Fruit fly (Drosophila melanogaster) whole organism, embryonic: ENCODE data around the gene Dcps.

ENCODE experiments used
- CG10654 ChIP-seq: fragments of 200-800 bp; sonication (Bioruptor generic); optimal IDR thresholded peaks from 2 replicates; lab custom pipeline; 2016; ENCODE audit warnings: missing biosample characterization, missing genetic modification characterization
- CG11085 ChIP-seq: fragments of 200-800 bp; sonication (Bioruptor generic); IDR thresholded peaks from 2 replicates; pipeline ENCODE4 v1.3.6; 2022; ENCODE audit warnings: missing biosample characterization, missing genetic modification characterization
- CG11093 ChIP-seq: fragments of 200-800 bp; sonication (Bioruptor generic); IDR thresholded peaks from 3 replicates; pipeline ENCODE4 v1.3.6; 2022; ENCODE audit warnings: missing biosample characterization, missing genetic modification characterization
- CG11560 ChIP-seq: fragments of 200-800 bp; sonication (Bioruptor generic); IDR thresholded peaks from 3 replicates; pipeline ENCODE4 v1.3.6; 2022; ENCODE audit warnings: missing biosample characterization, missing genetic modification characterization
- CG12391 ChIP-seq: fragments of 200-800 bp; sonication (Bioruptor generic); optimal IDR thresholded peaks from 3 replicates; lab custom pipeline; 2018; ENCODE audit warnings: missing biosample characterization, mild to moderate bottlenecking, missing genetic modification characterization, moderate library complexity
- CG12659 ChIP-seq: fragments of 200-800 bp; sonication (Bioruptor generic); optimal IDR thresholded peaks from 3 replicates; lab custom pipeline; 2017; ENCODE audit warnings: mild to moderate bottlenecking, missing biosample characterization, missing genetic modification reagents, missing genetic modification characterization
- CG13123 ChIP-seq: fragments of 200-800 bp; sonication (Bioruptor generic); optimal IDR thresholded peaks from 2 replicates; lab custom pipeline; 2016; ENCODE audit warnings: missing biosample characterization, missing genetic modification characterization
- CG13624 ChIP-seq: fragments of 200-800 bp; sonication (Bioruptor generic); optimal IDR thresholded peaks from 2 replicates; lab custom pipeline; 2016; ENCODE audit warnings: missing biosample characterization, missing genetic modification characterization
- CG16813 ChIP-seq: fragments of 200-800 bp; sonication (Bioruptor generic); IDR thresholded peaks from 3 replicates; pipeline ENCODE4 v1.3.6; 2022; ENCODE audit warnings: missing biosample characterization, missing genetic modification characterization; ENCODE audit not compliant: partially characterized antibody
- CG16815 ChIP-seq: fragments of 200-800 bp; sonication (Bioruptor generic); optimal IDR thresholded peaks from 3 replicates; lab custom pipeline; 2017; ENCODE audit warnings: missing biosample characterization, mild to moderate bottlenecking, missing genetic modification characterization
- CG17612 ChIP-seq: fragments of 200-800 bp; sonication (Bioruptor generic); IDR thresholded peaks from 2 replicates; pipeline ENCODE4 v1.3.6; 2022; ENCODE audit warnings: missing biosample characterization, missing genetic modification characterization
- CG1792 ChIP-seq: fragments of 200-800 bp; sonication (Bioruptor generic); optimal IDR thresholded peaks from 2 replicates; lab custom pipeline; 2016; ENCODE audit warnings: missing biosample characterization, missing genetic modification characterization
- CG18011 ChIP-seq: fragments of 200-800 bp; sonication (Bioruptor generic); optimal IDR thresholded peaks from 2 replicates; lab custom pipeline; 2017; ENCODE audit warnings: missing biosample characterization, missing genetic modification characterization, mild to moderate bottlenecking, moderate library complexity, missing genotype
- CG32767 ChIP-seq: fragments of 200-800 bp; sonication (Bioruptor generic); IDR thresholded peaks from 2 replicates; pipeline ENCODE4 v1.3.6; 2022; ENCODE audit warnings: missing biosample characterization, missing genetic modification characterization
- CG42726 ChIP-seq: fragments of 200-800 bp; sonication (Bioruptor generic); IDR thresholded peaks from 2 replicates; pipeline ENCODE4 v1.3.6; 2022; ENCODE audit warnings: missing biosample characterization, missing genetic modification characterization; ENCODE audit not compliant: partially characterized antibody
- CG4424 ChIP-seq: fragments of 200-800 bp; sonication (Bioruptor generic); optimal IDR thresholded peaks from 3 replicates; lab custom pipeline; 2016; ENCODE audit warnings: missing biosample characterization, missing genetic modification characterization
- CG7839 ChIP-seq: fragments of 200-800 bp; sonication (Bioruptor generic); optimal IDR thresholded peaks from 3 replicates; lab custom pipeline; 2018; ENCODE audit warnings: missing biosample characterization, mild to moderate bottlenecking, missing genetic modification characterization, moderate library complexity
- CG8281 ChIP-seq: fragments of 200-800 bp; sonication (Bioruptor generic); optimal IDR thresholded peaks from 2 replicates; lab custom pipeline; 2018; ENCODE audit warnings: missing biosample characterization, mild to moderate bottlenecking, missing genetic modification characterization, moderate library complexity
- CG8359 ChIP-seq: fragments of 200-800 bp; sonication (Bioruptor generic); optimal IDR thresholded peaks from 2 replicates; lab custom pipeline; 2017; ENCODE audit warnings: missing biosample characterization, mild to moderate bottlenecking, missing genetic modification characterization, borderline replicate concordance
- CoRest ChIP-seq: fragments of 200-800 bp; sonication (Bioruptor generic); optimal IDR thresholded peaks from 3 replicates; lab custom pipeline; 2018; ENCODE audit warnings: missing biosample characterization, mild to moderate bottlenecking, missing genetic modification characterization, moderate library complexity
- NFAT ChIP-seq: fragments of 200-800 bp; sonication (Bioruptor generic); IDR thresholded peaks from 2 replicates; pipeline ENCODE4 v1.3.6; 2022; ENCODE audit warnings: missing biosample characterization, missing genetic modification characterization
- Opbp ChIP-seq: fragments of 200-800 bp; sonication (Bioruptor generic); IDR thresholded peaks from 3 replicates; pipeline ENCODE4 v1.3.6; 2022; ENCODE audit warnings: missing biosample characterization, missing genetic modification characterization; ENCODE audit not compliant: partially characterized antibody
- Scr ChIP-seq: fragments of 200-800 bp; sonication (Bioruptor generic); IDR thresholded peaks from 2 replicates; pipeline ENCODE4 v1.3.6; 2022; ENCODE audit warnings: missing biosample characterization, missing genetic modification characterization; ENCODE audit not compliant: partially characterized antibody
- Sin3A ChIP-seq: fragments of >200 bp; optimal IDR thresholded peaks from 2 replicates; lab custom pipeline; 2018
- Stat92E ChIP-seq, 3 experiments: fragments of >200 bp in 2 of 3; fragments of 200-800 bp in 1 of 3; sonication (Bioruptor generic) in 1 of 3; optimal IDR thresholded peaks; 2 replicates each; lab custom pipeline; 2017 to 2019; ENCODE audit warnings: missing biosample characterization in 3 of 3, missing genetic modification characterization in 3 of 3, mild to moderate bottlenecking in 1 of 3, moderate library complexity in 1 of 3
- Vsx1 ChIP-seq: fragments of 200-800 bp; sonication (Bioruptor generic); optimal IDR thresholded peaks from 2 replicates; lab custom pipeline; 2017; ENCODE audit warnings: missing biosample characterization, mild to moderate bottlenecking, missing genetic modification characterization, missing genetic modification reagents
- abd-A ChIP-seq: fragments of 200-800 bp; sonication (Bioruptor generic); optimal IDR thresholded peaks from 3 replicates; lab custom pipeline; 2019; ENCODE audit warnings: missing biosample characterization, mild to moderate bottlenecking, missing genetic modification characterization, moderate library complexity
- ash1 ChIP-seq: fragments of 200-800 bp; sonication (Bioruptor generic); optimal IDR thresholded peaks from 2 replicates; lab custom pipeline; 2018; ENCODE audit warnings: missing biosample characterization, mild to moderate bottlenecking, missing genetic modification characterization
- bcd ChIP-seq: fragments of 200-800 bp; sonication (Bioruptor generic); optimal IDR thresholded peaks from 2 replicates; lab custom pipeline; 2017; ENCODE audit warnings: missing biosample characterization, mild to moderate bottlenecking, missing genetic modification characterization
- cg ChIP-seq: fragments of 200-800 bp; sonication (Bioruptor generic); optimal IDR thresholded peaks from 3 replicates; lab custom pipeline; 2019; ENCODE audit warnings: missing biosample characterization, mild to moderate bottlenecking, missing genetic modification characterization, moderate library complexity
- chif ChIP-seq, 2 experiments: fragments of 200-800 bp; sonication (Bioruptor generic); optimal IDR thresholded peaks; 3 replicates each; lab custom pipeline; 2016; ENCODE audit warnings: missing biosample characterization in 2 of 2, missing genetic modification characterization in 2 of 2
- crp ChIP-seq, 2 experiments: fragments of 200-800 bp; sonication (Bioruptor generic); optimal IDR thresholded peaks; 2 replicates in 1 of 2; 3 replicates in 1 of 2; lab custom pipeline; 2017; ENCODE audit warnings: missing biosample characterization in 2 of 2, missing genetic modification characterization in 2 of 2, mild to moderate bottlenecking in 1 of 2, moderate library complexity in 1 of 2
- cwo ChIP-seq: fragments of 200-800 bp; sonication (Bioruptor generic); optimal IDR thresholded peaks from 3 replicates; lab custom pipeline; 2017; ENCODE audit warnings: missing biosample characterization, missing genetic modification characterization, mild to moderate bottlenecking, moderate library complexity, missing genetic modification reagents
- disco-r ChIP-seq: fragments of 200-800 bp; sonication (Bioruptor generic); optimal IDR thresholded peaks from 2 replicates; lab custom pipeline; 2016; ENCODE audit warnings: missing biosample characterization, missing genetic modification characterization
- fru ChIP-seq: fragments of >200 bp; optimal IDR thresholded peaks from 2 replicates; lab custom pipeline; 2017
- gcm2 ChIP-seq: fragments of 200-800 bp; sonication (Bioruptor generic); optimal IDR thresholded peaks from 2 replicates; lab custom pipeline; 2016; ENCODE audit warnings: missing biosample characterization, missing genetic modification characterization
- grau ChIP-seq: fragments of 200-800 bp; optimal IDR thresholded peaks from 3 replicates; lab custom pipeline; 2019; ENCODE audit warnings: missing biosample characterization, mild to moderate bottlenecking, missing genetic modification characterization, moderate library complexity
- insv ChIP-seq, 2 experiments: fragments of 200-800 bp; sonication (Bioruptor generic); optimal IDR thresholded peaks; 3 replicates each; lab custom pipeline; 2016 to 2018; ENCODE audit warnings: missing biosample characterization in 2 of 2, missing genetic modification characterization in 2 of 2
- lilli ChIP-seq: fragments of 200-800 bp; sonication (Bioruptor generic); optimal IDR thresholded peaks from 3 replicates; lab custom pipeline; 2016; ENCODE audit warnings: missing biosample characterization, missing genetic modification characterization
- maf-S ChIP-seq: fragments of 200-800 bp; sonication (Bioruptor generic); optimal IDR thresholded peaks from 2 replicates; lab custom pipeline; 2016; ENCODE audit warnings: missing biosample characterization, missing genetic modification characterization
- mirr ChIP-seq: fragments of 200-800 bp; sonication (Bioruptor generic); optimal IDR thresholded peaks from 3 replicates; lab custom pipeline; 2018; ENCODE audit warnings: missing biosample characterization, mild to moderate bottlenecking, missing genetic modification characterization
- otp ChIP-seq: fragments of 200-800 bp; sonication (Bioruptor generic); IDR thresholded peaks from 3 replicates; pipeline ENCODE4, ENCODE4 v1.3.6; 2022; ENCODE audit warnings: missing biosample characterization, missing genetic modification characterization
- pnt ChIP-seq: fragments of 200-800 bp; sonication (Bioruptor generic); optimal IDR thresholded peaks from 3 replicates; lab custom pipeline; 2016; ENCODE audit warnings: missing biosample characterization, missing genetic modification characterization
- repo ChIP-seq: fragments of 200-800 bp; sonication (Bioruptor generic); optimal IDR thresholded peaks from 2 replicates; lab custom pipeline; 2016; ENCODE audit warnings: missing biosample characterization, missing genetic modification characterization
- sc ChIP-seq, 3 experiments: fragments of >200 bp in 2 of 3; fragments of 200-800 bp in 1 of 3; sonication (Bioruptor generic) in 1 of 3; optimal IDR thresholded peaks; 2 replicates in 2 of 3; 3 replicates in 1 of 3; lab custom pipeline; 2017; ENCODE audit warnings: mild to moderate bottlenecking in 1 of 3, missing biosample characterization in 1 of 3, missing genetic modification characterization in 1 of 3, missing genetic modification reagents in 1 of 3
- tin ChIP-seq: fragments of 200-800 bp; sonication (Bioruptor generic); optimal IDR thresholded peaks from 3 replicates; lab custom pipeline; 2016; ENCODE audit warnings: missing biosample characterization, missing genetic modification characterization
- unpg ChIP-seq: fragments of 200-800 bp; sonication (Bioruptor generic); optimal IDR thresholded peaks from 3 replicates; lab custom pipeline; 2018; ENCODE audit warnings: missing biosample characterization, mild to moderate bottlenecking, missing genetic modification characterization, moderate library complexity

Gene Dcps

DNA sequence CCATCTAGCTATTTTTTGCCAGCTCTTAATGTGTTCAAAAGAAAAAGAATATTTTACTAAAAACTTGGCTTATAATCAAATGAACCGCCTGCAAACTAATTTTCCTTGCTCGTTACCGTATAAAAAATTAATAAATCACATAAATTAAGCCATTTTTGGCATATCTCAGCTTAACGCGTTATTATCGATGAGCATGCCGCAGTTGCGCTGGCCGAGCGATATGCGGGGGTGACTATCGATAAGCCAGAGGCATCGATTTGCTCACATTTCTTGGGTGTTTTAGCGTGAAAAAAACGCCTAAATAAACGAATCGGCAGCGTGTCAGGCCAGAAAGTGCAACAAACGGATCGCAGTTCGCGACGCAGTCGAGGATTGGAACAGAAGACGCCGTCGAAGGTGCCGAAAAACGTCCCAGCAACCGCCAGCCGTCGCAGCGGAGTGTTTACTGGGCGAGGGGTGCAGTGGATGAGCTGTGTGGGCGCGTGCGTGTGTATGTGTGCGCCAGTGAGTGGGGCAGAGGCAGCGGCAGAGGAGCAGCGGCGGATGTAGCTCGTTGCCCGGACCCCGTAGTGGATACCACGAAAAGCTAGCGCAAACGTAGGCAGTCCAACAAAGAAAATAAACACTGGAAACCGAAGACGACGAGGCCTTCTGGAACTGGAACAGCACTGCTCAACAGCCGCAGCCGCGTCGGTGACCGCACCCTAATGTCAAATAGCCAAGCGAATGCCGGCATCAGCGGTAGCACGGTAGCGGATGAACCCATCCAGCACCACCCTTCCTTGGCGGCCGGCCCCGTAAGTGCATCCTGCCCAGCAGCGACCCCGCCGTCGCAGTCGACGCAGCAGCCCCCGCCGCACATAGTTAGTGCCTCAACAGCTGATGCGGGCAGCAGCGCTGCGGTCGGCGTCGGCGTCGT, 12.0 kb downstream of the Dcps start, which contains the start of the genes Sym and Madm (continued):
- TF ChIP-seq cwo (GFP tag; lab: Kevin White, UChicago) (no peak), mirr (no peak), bcd (peak; percentile 35), cg (GFP tag; lab: Kevin White, UChicago) (peak; percentile 86), CG42726 (0 out of 2 replicates have a peak, but pooled peaks have one; percentile 23), disco-r (GFP tag; lab: Kevin White, UChicago) (no peak), Opbp (GFP tag; lab: Robert Waterston, UW) (peak; percentile 73; the same call in 2 of the 3 replicates), sc (optimal IDR thresholded peaks at IDR 0.05; lab: Kevin White, UChicago) (no peak), sc (GFP tag; optimal IDR thresholded peaks at IDR 0.05; lab: Kevin White, UChicago) (no peak), CG10654 (peak; percentile 22), CG16815 (GFP tag; lab: Kevin White, UChicago) (peak; percentile 1), CG18011 (GFP tag; lab: Kevin White, UChicago) (peak; percentile 33), tin (GFP tag; lab: Kevin White, UChicago) (peak; percentile 40), CG13123 (no peak), crp (GFP tag; optimal IDR thresholded peaks at IDR 0.05; lab: Kevin White, UChicago) (peak in 1 of 2 experiments; percentile 50), CG12391 (tag; lab: Kevin White, UChicago) (peak; percentile 55), CG1792 (GFP tag; lab: Kevin White, UChicago) (no peak), gcm2 (GFP tag; lab: Kevin White, UChicago) (no peak), CG8359 (GFP tag; lab: Kevin White, UChicago) (no peak), repo (peak; percentile 7), CG32767 (GFP tag; lab: Robert Waterston, UW) (no peak), lilli (GFP tag; lab: Kevin White, UChicago) (peak; percentile 72), abd-A (tag; lab: Kevin White, UChicago) (no peak), CG11085 (GFP tag; lab: Robert Waterston, UW) (no peak), Stat92E (GFP tag; optimal IDR thresholded peaks at IDR 0.05; lab: Kevin White, UChicago) (peak in 1 of 3 experiments; percentile 17), insv (GFP tag; optimal IDR thresholded peaks at IDR 0.05; lab: Kevin White, UChicago) (no peak), chif (GFP tag; optimal IDR thresholded peaks at IDR 0.05; lab: Kevin White, UChicago) (peak in 1 of 2 experiments; percentile 4), otp (GFP tag; lab: Robert Waterston, UW) (no peak), CG13624 (GFP tag; lab: Kevin White, UChicago) (peak; percentile 66), CG11560 (no peak), Sin3A (lab: Kevin White, UChicago) (peak; percentile 96), unpg (GFP tag; lab: Kevin White, UChicago) (no peak), ash1 (GFP tag; lab: Kevin White, UChicago) (no peak), NFAT (no peak), fru (lab: Kevin White, UChicago) (no peak), CG12659 (peak; percentile 56), CG8281 (no peak), Scr (GFP tag; lab: Robert Waterston, UW) (peak; percentile 90), grau (tag; lab: Kevin White, UChicago) (peak; percentile 52), CoRest (tag; lab: Kevin White, UChicago) (peak; percentile 56), CG17612 (no peak), Vsx1 (GFP tag; lab: Kevin White, UChicago) (no peak), pnt (no peak), CG11093 (GFP tag; lab: Robert Waterston, UW) (no peak), CG7839 (no peak), CG16813 (peak; percentile 89), CG4424 (GFP tag; lab: Kevin White, UChicago) (no peak), maf-S (GFP tag; lab: Kevin White, UChicago) (peak; percentile 40)
